Fruit fly (Drosophila melanogaster) S2 (cell line): ENCODE measurements around the gene aralar1.

Source experiments
- CG8478 ChIP-seq: fragments of >200 bp; optimal IDR thresholded peaks from 2 replicates; lab custom pipeline; 2018
- CTCF ChIP-seq, 2 experiments: fragments of >200 bp; optimal IDR thresholded peaks; 2 replicates each; lab custom pipeline; 2018

- TF ChIP-seq CTCF (optimal IDR thresholded peaks at IDR 0.05; lab: Kevin White, UChicago) (no peak), CG8478 (lab: Kevin White, UChicago) (no peak)
These were observed 30.0 kb downstream of the aralar1 start for dm6 chr3R:30425622-30426021.
